Fruit fly (Drosophila melanogaster): ENCODE measurements around the gene Osi20.

DNA sequence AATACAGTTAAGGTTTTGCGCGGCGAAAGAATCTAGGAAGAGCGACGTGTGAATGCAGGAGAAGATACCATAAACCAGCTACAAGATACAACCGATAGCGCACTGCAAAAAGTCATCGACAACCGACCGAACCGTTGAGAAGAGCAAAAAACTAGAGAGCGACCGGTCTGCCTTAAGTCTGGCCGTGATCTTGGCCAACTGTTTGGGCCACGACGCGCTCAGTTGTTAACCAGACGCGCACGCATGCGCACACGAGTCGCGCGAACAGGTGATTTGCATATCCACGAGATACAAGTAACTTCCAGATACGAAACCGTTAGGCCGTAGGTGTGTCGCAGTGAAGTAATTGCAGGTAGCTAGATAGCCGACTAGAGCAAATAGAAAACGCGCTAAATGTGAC lies 24.8 kb upstream of the Osi20 start:
- TF ChIP-seq CG5204 (GFP tag; optimal IDR thresholded peaks at IDR 0.05) (no peak), Clk (GFP tag; optimal IDR thresholded peaks at IDR 0.05) (no peak), CG11617 (GFP tag; optimal IDR thresholded peaks at IDR 0.05) (no peak)
